Worm (Caenorhabditis elegans) whole organism, L4 larva: Measurements from ENCODE around the gene srw-61.

Source experiments
- aly-2 ChIP-seq: sonication (generic microtip); optimal IDR thresholded peaks from 2 replicates; lab custom pipeline; 2018; ENCODE audit warnings: missing biosample characterization, missing genetic modification characterization
- ceh-44 ChIP-seq: fragments of 200-800 bp; sonication (Bioruptor generic); IDR thresholded peaks from 2 replicates; pipeline ENCODE4 v1.3.6; 2022; ENCODE audit warnings: missing genetic modification reagents, missing genetic modification characterization, missing compliant biosample characterization
- dpl-1 ChIP-seq: fragments of 150-350 bp; optimal IDR thresholded peaks from 2 replicates; lab custom pipeline; 2014; ENCODE audit warnings: missing biosample characterization, missing genetic modification reagents, missing genetic modification characterization
- fkh-10 ChIP-seq: fragments of 150-350 bp; optimal IDR thresholded peaks from 2 replicates; lab custom pipeline; 2014; ENCODE audit warnings: missing biosample characterization, missing genetic modification reagents, missing genetic modification characterization
- gei-8 ChIP-seq: fragments of 200-800 bp; sonication (Bioruptor generic); optimal IDR thresholded peaks from 2 replicates; lab custom pipeline; 2018; ENCODE audit warnings: mild to moderate bottlenecking, missing genetic modification characterization, missing compliant biosample characterization
- mes-2 ChIP-seq: sonication (generic microtip); optimal IDR thresholded peaks from 2 replicates; lab custom pipeline; 2016; ENCODE audit warnings: missing genotype, mild to moderate bottlenecking, missing genetic modification characterization, missing compliant biosample characterization; ENCODE audit not compliant: poor library complexity, severe bottlenecking
- nhr-10 ChIP-seq: fragments of 150-350 bp; optimal IDR thresholded peaks from 2 replicates; lab custom pipeline; 2014; ENCODE audit warnings: missing biosample characterization, missing genetic modification characterization
- nhr-11 ChIP-seq: fragments of 150-350 bp; optimal IDR thresholded peaks from 2 replicates; lab custom pipeline; 2014; ENCODE audit warnings: missing biosample characterization, missing genetic modification characterization
- nhr-76 ChIP-seq: fragments of 150-350 bp; optimal IDR thresholded peaks from 2 replicates; lab custom pipeline; 2014; ENCODE audit warnings: missing biosample characterization, missing genetic modification characterization
- snpc-4 ChIP-seq: fragments of 150-350 bp; optimal IDR thresholded peaks from 2 replicates; lab custom pipeline; 2014; ENCODE audit warnings: missing biosample characterization, missing genetic modification characterization
- ztf-11 ChIP-seq: fragments of 150-350 bp; optimal IDR thresholded peaks from 2 replicates; lab custom pipeline; 2014; ENCODE audit warnings: missing biosample characterization, missing genetic modification characterization

ce11 chrIV:16254464-16254863 is 16.0 kb upstream of the srw-61 start, which contains the start of gene hlh-17:
- TF ChIP-seq fkh-10 (GFP tag; lab: Kevin White, UChicago) = no peak
- no peak for TF ChIP-seq nhr-76 (tag; lab: Kevin White, UChicago)
- no peak for TF ChIP-seq ztf-11 (tag; lab: Kevin White, UChicago)
- TF ChIP-seq snpc-4 (tag; lab: Kevin White, UChicago) = no peak
- no peak for TF ChIP-seq gei-8 (GFP tag; lab: Kevin White, UChicago)
- TF ChIP-seq nhr-11 = no peak
- no peak for TF ChIP-seq nhr-10
- no peak for TF ChIP-seq dpl-1
- TF ChIP-seq aly-2 = no peak
- TF ChIP-seq mes-2 (tag; lab: Kevin White, UChicago) = no peak
- no peak for TF ChIP-seq ceh-44 (GFP tag; lab: Robert Waterston, UW)
